Worm (Caenorhabditis elegans) whole organism, L2 larva: ENCODE data around the gene srx-45.

ENCODE experiments used
- R02D3.7 ChIP-seq: fragments of 150-350 bp; optimal IDR thresholded peaks from 2 replicates; lab custom pipeline; 2014; ENCODE audit warnings: missing biosample characterization, missing genetic modification characterization
- lin-13 ChIP-seq: fragments of 150-350 bp; optimal IDR thresholded peaks from 2 replicates; lab custom pipeline; 2014; ENCODE audit warnings: missing biosample characterization, missing genetic modification reagents, missing genetic modification characterization
- lin-39 ChIP-seq: fragments of 150-350 bp; optimal IDR thresholded peaks from 2 replicates; lab custom pipeline; 2014; ENCODE audit warnings: missing biosample characterization, missing genetic modification reagents, missing genetic modification characterization
- nhr-237 ChIP-seq: fragments of 150-350 bp; optimal IDR thresholded peaks from 2 replicates; lab custom pipeline; 2014; ENCODE audit warnings: missing biosample characterization, missing genetic modification characterization
- nhr-6 ChIP-seq: fragments of 150-350 bp; optimal IDR thresholded peaks from 2 replicates; lab custom pipeline; 2014; ENCODE audit warnings: missing biosample characterization, missing genetic modification characterization
- snpc-4 ChIP-seq: fragments of 150-350 bp; optimal IDR thresholded peaks from 2 replicates; lab custom pipeline; 2014; ENCODE audit warnings: missing biosample characterization, missing genetic modification characterization
- unc-62 ChIP-seq: fragments of 150-350 bp; optimal IDR thresholded peaks from 2 replicates; lab custom pipeline; 2014; ENCODE audit warnings: missing biosample characterization, missing genetic modification reagents, missing genetic modification characterization

- no peak for TF ChIP-seq R02D3.7 (tag; lab: Kevin White, UChicago)
- no peak for TF ChIP-seq nhr-237 (tag; lab: Kevin White, UChicago)
- no peak for TF ChIP-seq lin-13 (GFP tag; lab: Kevin White, UChicago)
- TF ChIP-seq lin-39 (tag; lab: Kevin White, UChicago): no peak
- no peak for TF ChIP-seq snpc-4
- no peak for TF ChIP-seq unc-62
- no peak for TF ChIP-seq nhr-6 (tag; lab: Kevin White, UChicago)
Observed at ce11 chrIII:9335076-9335475, 28.6 kb upstream of the srx-45 start.
